Worm (Caenorhabditis elegans) whole organism, L1 larva: ENCODE results near the gene npr-4.
A peak's percentile ranks its signal among the peaks of the same experiment; 100 is the strongest.

ENCODE experiments used
- C04F5.9 ChIP-seq: sonication (generic microtip); optimal IDR thresholded peaks from 2 replicates; lab custom pipeline; 2016; ENCODE audit warnings: missing genetic modification characterization, missing compliant biosample characterization
- Y116A8C.19 ChIP-seq: sonication (generic microtip); optimal IDR thresholded peaks from 2 replicates; lab custom pipeline; 2016; ENCODE audit warnings: missing compliant biosample characterization, missing genetic modification characterization, borderline replicate concordance
- aha-1 ChIP-seq: fragments of 150-350 bp; optimal IDR thresholded peaks from 2 replicates; lab custom pipeline; 2014; ENCODE audit warnings: missing biosample characterization, missing genetic modification characterization
- alr-1 ChIP-seq: fragments of 200-800 bp; sonication (Bioruptor generic); optimal IDR thresholded peaks from 2 replicates; lab custom pipeline; 2018; ENCODE audit warnings: borderline replicate concordance, mild to moderate bottlenecking, missing genetic modification characterization, missing compliant biosample characterization
- aly-2 ChIP-seq: fragments of 150-350 bp; optimal IDR thresholded peaks from 2 replicates; lab custom pipeline; 2014; ENCODE audit warnings: missing biosample characterization, missing genetic modification characterization
- blmp-1 ChIP-seq: fragments of 150-350 bp; optimal IDR thresholded peaks from 2 replicates; lab custom pipeline; 2014; ENCODE audit warnings: missing biosample characterization, missing genetic modification characterization
- ceh-8 ChIP-seq: fragments of 200-800 bp; sonication (Bioruptor generic); optimal IDR thresholded peaks from 2 replicates; lab custom pipeline; 2018; ENCODE audit warnings: mild to moderate bottlenecking, missing genetic modification characterization, moderate library complexity, missing compliant biosample characterization
- dsc-1 ChIP-seq: sonication (generic microtip); optimal IDR thresholded peaks from 2 replicates; lab custom pipeline; 2016; ENCODE audit warnings: mild to moderate bottlenecking, missing genetic modification characterization, missing compliant biosample characterization
- efl-1 ChIP-seq, 4 experiments: fragments of 150-350 bp; optimal IDR thresholded peaks in 3 of 4; peaks in 1 of 4; 1 replicate in 1 of 4; 2 replicates in 3 of 4; lab custom pipeline; 2014; ENCODE audit warnings: missing biosample characterization in 2 of 4, missing genetic modification characterization in 2 of 4, missing genetic modification reagents in 2 of 4
- efl-3 ChIP-seq: fragments of 200-800 bp; sonication (Bioruptor generic); optimal IDR thresholded peaks from 2 replicates; lab custom pipeline; 2018; ENCODE audit warnings: mild to moderate bottlenecking, missing genetic modification characterization, missing compliant biosample characterization
- egl-27 ChIP-seq, 2 experiments: fragments of 150-350 bp in 1 of 2; sonication (generic microtip); optimal IDR thresholded peaks; 3 replicates each; lab custom pipeline; 2017 to 2018; ENCODE audit warnings: missing biosample characterization in 2 of 2, missing genetic modification characterization in 2 of 2, missing genetic modification reagents in 2 of 2
- elt-2 ChIP-seq: sonication (generic microtip); optimal IDR thresholded peaks from 2 replicates; lab custom pipeline; 2016; ENCODE audit warnings: missing genetic modification characterization, mild to moderate bottlenecking, inconsistent platforms, missing compliant biosample characterization, missing genetic modification reagents
- elt-3 ChIP-seq, 6 experiments: fragments of 150-350 bp in 1 of 6; sonication (generic microtip); optimal IDR thresholded peaks; 2 replicates each; lab custom pipeline; 2017 to 2018; ENCODE audit warnings: missing biosample characterization in 6 of 6, missing genetic modification characterization in 6 of 6, inconsistent platforms in 1 of 6
- ets-5 ChIP-seq: fragments of 200-800 bp; sonication (Bioruptor generic); IDR thresholded peaks from 2 replicates; pipeline ENCODE4 v1.3.6; 2022; ENCODE audit warnings: missing genetic modification characterization, missing compliant biosample characterization
- fkh-10 ChIP-seq: sonication (generic microtip); optimal IDR thresholded peaks from 2 replicates; lab custom pipeline; 2017; ENCODE audit warnings: missing biosample characterization, missing genetic modification reagents, missing genetic modification characterization
- fkh-8 ChIP-seq: sonication (generic microtip); optimal IDR thresholded peaks from 2 replicates; lab custom pipeline; 2016; ENCODE audit warnings: mild to moderate bottlenecking, missing genetic modification characterization, missing compliant biosample characterization
- jun-1 ChIP-seq: fragments of 150-350 bp; optimal IDR thresholded peaks from 2 replicates; lab custom pipeline; 2014; ENCODE audit warnings: missing biosample characterization, missing genetic modification reagents, missing genetic modification characterization
- lin-13 ChIP-seq: fragments of 150-350 bp; optimal IDR thresholded peaks from 2 replicates; lab custom pipeline; 2014; ENCODE audit warnings: missing biosample characterization, missing genetic modification reagents, missing genetic modification characterization
- lin-14 ChIP-seq: fragments of 200-800 bp; sonication (Bioruptor generic); optimal IDR thresholded peaks from 2 replicates; lab custom pipeline; 2018; ENCODE audit warnings: mild to moderate bottlenecking, missing genetic modification characterization, moderate library complexity, missing compliant biosample characterization
- lin-35 ChIP-seq, 2 experiments: fragments of 150-350 bp; optimal IDR thresholded peaks; 2 replicates each; lab custom pipeline; 2014; ENCODE audit warnings: missing biosample characterization in 2 of 2, missing genetic modification characterization in 2 of 2, missing genetic modification reagents in 2 of 2
- lin-39 ChIP-seq: fragments of 150-350 bp; optimal IDR thresholded peaks from 2 replicates; lab custom pipeline; 2014; ENCODE audit warnings: missing biosample characterization, missing genetic modification reagents, missing genetic modification characterization
- lir-3 ChIP-seq: sonication (generic microtip); optimal IDR thresholded peaks from 2 replicates; lab custom pipeline; 2016; ENCODE audit warnings: mild to moderate bottlenecking, missing genetic modification characterization, moderate library complexity, missing compliant biosample characterization; ENCODE audit not compliant: poor library complexity
- lsy-2 ChIP-seq, 2 experiments: fragments of 150-350 bp; optimal IDR thresholded peaks; 2 replicates each; lab custom pipeline; 2014; ENCODE audit warnings: missing biosample characterization in 2 of 2, missing genetic modification characterization in 2 of 2
- mdl-1 ChIP-seq, 2 experiments: fragments of 150-350 bp; optimal IDR thresholded peaks; 2 replicates each; lab custom pipeline; 2014 to 2017; ENCODE audit warnings: missing biosample characterization in 2 of 2, missing genetic modification characterization in 2 of 2, inconsistent platforms in 1 of 2
- nhr-47 ChIP-seq: sonication (generic microtip); optimal IDR thresholded peaks from 2 replicates; lab custom pipeline; 2016; ENCODE audit warnings: mild to moderate bottlenecking, missing genetic modification characterization, moderate library complexity, missing compliant biosample characterization
- nhr-71 ChIP-seq: sonication (generic microtip); optimal IDR thresholded peaks from 2 replicates; lab custom pipeline; 2016; ENCODE audit warnings: mild to moderate bottlenecking, missing genetic modification characterization, moderate library complexity, missing compliant biosample characterization
- rnt-1 ChIP-seq: sonication (generic microtip); optimal IDR thresholded peaks from 2 replicates; lab custom pipeline; 2016; ENCODE audit warnings: mild to moderate bottlenecking, missing genetic modification characterization, moderate library complexity, missing compliant biosample characterization
- snpc-4 ChIP-seq: fragments of 150-350 bp; optimal IDR thresholded peaks from 2 replicates; lab custom pipeline; 2014; ENCODE audit warnings: missing biosample characterization, missing genetic modification characterization
- snu-23 ChIP-seq: sonication (generic microtip); optimal IDR thresholded peaks from 2 replicates; lab custom pipeline; 2016; ENCODE audit warnings: missing genetic modification characterization, missing compliant biosample characterization
- unc-62 ChIP-seq: fragments of 150-350 bp; optimal IDR thresholded peaks from 2 replicates; lab custom pipeline; 2014; ENCODE audit warnings: missing biosample characterization, missing genetic modification reagents, missing genetic modification characterization
- unc-86 ChIP-seq: sonication (generic microtip); optimal IDR thresholded peaks from 2 replicates; lab custom pipeline; 2016; ENCODE audit warnings: missing genetic modification characterization, missing compliant biosample characterization
- xbp-1 ChIP-seq: sonication (generic microtip); optimal IDR thresholded peaks from 2 replicates; lab custom pipeline; 2016; ENCODE audit warnings: missing genetic modification characterization, missing compliant biosample characterization
- zag-1 ChIP-seq: fragments of 150-350 bp; optimal IDR thresholded peaks from 2 replicates; lab custom pipeline; 2014; ENCODE audit warnings: missing biosample characterization, missing genetic modification characterization
- ztf-4 ChIP-seq: fragments of 150-350 bp; optimal IDR thresholded peaks from 2 replicates; lab custom pipeline; 2014; ENCODE audit warnings: missing biosample characterization, missing genetic modification characterization

The npr-4 gene

DNA sequence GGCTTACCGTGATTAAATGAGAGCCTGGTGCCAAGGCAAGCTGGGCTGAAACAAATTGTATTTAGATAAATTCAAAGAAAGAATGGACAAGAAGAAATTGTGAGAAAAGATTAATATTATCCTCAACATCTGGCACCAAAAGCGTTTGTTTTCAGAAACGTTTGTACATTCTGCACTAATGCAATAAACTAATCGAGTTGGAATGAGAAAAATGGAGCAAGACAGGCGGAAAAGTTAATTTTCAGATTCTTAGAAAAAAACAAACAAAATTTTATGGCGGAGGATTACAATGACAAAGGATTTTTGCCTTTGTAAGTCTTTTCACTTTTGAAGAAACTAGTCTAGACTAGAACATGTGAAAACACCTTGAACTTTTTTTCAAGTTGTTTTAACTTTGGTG is at the start of gene npr-4:
TSS of gene npr-4 (minus strand) at position 52 of the 400 bp plus-strand sequence.
- peak; percentile 25 for TF ChIP-seq nhr-71 (tag; lab: Kevin White, UChicago)
- peak; percentile 20 for TF ChIP-seq fkh-8 (tag; lab: Kevin White, UChicago)
- peak; percentile 65 for TF ChIP-seq ceh-8 (GFP tag; lab: Kevin White, UChicago)
- TF ChIP-seq lir-3 (tag; lab: Kevin White, UChicago) = no peak
- TF ChIP-seq ets-5 (GFP tag; lab: Robert Waterston, UW) = no peak
- TF ChIP-seq nhr-47 = peak; percentile 36
- peak; percentile 25 for TF ChIP-seq lin-14
- TF ChIP-seq xbp-1 = no peak
- TF ChIP-seq jun-1 (tag; lab: Kevin White, UChicago) = no peak
- TF ChIP-seq efl-1 (optimal IDR thresholded peaks at IDR 0.05; lab: Kevin White, UChicago) = no peak
- peak in 1 of 2 experiments; percentile 54 for TF ChIP-seq efl-1 (GFP tag; optimal IDR thresholded peaks at IDR 0.05 in 1 of 2; lab: Kevin White, UChicago)
- TF ChIP-seq, all 84 proteins: peak for 6

DNA sequence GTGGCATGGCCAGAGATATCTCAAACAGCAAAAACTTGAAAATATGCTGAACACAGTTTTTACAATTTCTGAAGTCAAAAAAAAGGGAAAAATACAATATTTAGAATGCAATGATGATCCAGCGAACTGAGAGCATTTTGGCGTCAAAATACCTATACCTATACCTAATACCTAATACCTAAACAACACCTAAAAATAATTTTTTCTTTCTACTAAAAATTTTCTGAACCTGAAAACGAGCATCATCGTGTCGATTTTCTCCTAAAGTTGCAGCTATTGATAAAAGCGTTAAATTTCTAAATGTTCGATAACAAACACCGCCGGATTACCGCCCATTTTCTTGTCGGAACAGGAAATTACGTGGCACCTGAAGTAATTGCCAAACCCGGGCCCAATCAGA is 45.4 kb upstream of the npr-4 start, which contains the start of gene T24D5.4:
TSS of gene T24D5.4 (plus strand) at position 301 of the 400 bp plus-strand sequence.
- no peak for TF ChIP-seq lsy-2 (tag; optimal IDR thresholded peaks at IDR 0.05; lab: Kevin White, UChicago)
- TF ChIP-seq efl-1 (optimal IDR thresholded peaks at IDR 0.05; lab: Kevin White, UChicago) = no peak
- TF ChIP-seq efl-1 (GFP tag; optimal IDR thresholded peaks at IDR 0.05 in 1 of 2; lab: Kevin White, UChicago) = peak in 1 of 2 experiments; percentile 72
- TF ChIP-seq snu-23 (GFP tag; lab: Kevin White, UChicago) = no peak

DNA sequence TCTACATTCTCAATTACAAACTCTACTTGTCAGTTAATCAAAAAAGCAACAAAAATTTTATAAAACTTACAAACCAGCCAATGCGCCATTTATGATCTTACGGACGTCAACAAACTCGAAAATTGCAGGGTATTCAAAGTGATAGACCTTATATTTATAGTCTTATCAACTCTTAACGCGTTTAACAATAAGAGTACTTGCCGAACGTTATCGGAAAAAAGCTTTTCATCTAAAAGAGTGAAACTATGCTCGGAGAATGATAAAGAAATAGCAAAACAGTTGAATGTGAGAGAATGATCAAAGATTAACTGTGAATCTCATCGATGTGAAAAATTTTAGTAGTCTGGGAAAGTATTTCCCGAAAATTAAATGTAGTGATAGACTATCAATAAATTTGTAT is 44.5 kb upstream of the npr-4 start:
- TF ChIP-seq rnt-1 (tag; lab: Kevin White, UChicago) = no peak
- TF ChIP-seq egl-27 (tag; optimal IDR thresholded peaks at IDR 0.05; lab: Kevin White, UChicago) = no peak
- TF ChIP-seq elt-2 (tag; lab: Kevin White, UChicago) = peak; percentile 80
- TF ChIP-seq ets-5 (GFP tag; lab: Robert Waterston, UW) = no peak
- TF ChIP-seq, all 84 proteins: peak for 1

DNA sequence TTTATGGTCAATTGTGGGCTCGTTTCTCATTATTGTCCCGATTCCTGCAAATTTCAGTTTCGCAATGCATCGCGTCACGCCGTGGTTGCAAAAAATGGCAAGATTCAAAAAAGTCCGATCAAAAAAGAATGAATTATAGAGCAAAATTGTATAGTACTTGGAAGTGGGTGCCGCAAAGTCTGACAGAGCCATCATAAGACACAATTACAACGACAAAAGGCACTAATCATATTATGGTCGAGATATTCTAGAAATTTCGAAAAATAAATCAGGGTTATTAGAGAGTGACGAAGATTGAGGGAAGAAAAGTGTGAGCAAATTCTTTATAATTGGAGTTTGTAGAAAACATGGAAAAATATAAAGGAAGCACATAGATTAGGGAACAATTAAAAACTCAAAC is 43.7 kb upstream of the npr-4 start:
- TF ChIP-seq ztf-4 (tag; lab: Kevin White, UChicago) (no peak), snpc-4 (tag; lab: Kevin White, UChicago) (no peak), unc-62 (GFP tag; lab: Kevin White, UChicago) (no peak), aha-1 (tag; lab: Kevin White, UChicago) (no peak), aly-2 (tag; lab: Kevin White, UChicago) (no peak), lin-35 (GFP tag; optimal IDR thresholded peaks at IDR 0.05; lab: Kevin White, UChicago) (no peak), ceh-8 (GFP tag; lab: Kevin White, UChicago) (peak; percentile 90), C04F5.9 (tag; lab: Kevin White, UChicago) (no peak), alr-1 (tag; lab: Kevin White, UChicago) (no peak), Y116A8C.19 (tag; lab: Kevin White, UChicago) (no peak), zag-1 (no peak), dsc-1 (tag; lab: Kevin White, UChicago) (peak; percentile 61), lin-39 (tag; lab: Kevin White, UChicago) (no peak), mdl-1 (tag; optimal IDR thresholded peaks at IDR 0.05; lab: Kevin White, UChicago) (no peak), nhr-71 (tag; lab: Kevin White, UChicago) (no peak), efl-3 (GFP tag; lab: Kevin White, UChicago) (no peak)

DNA sequence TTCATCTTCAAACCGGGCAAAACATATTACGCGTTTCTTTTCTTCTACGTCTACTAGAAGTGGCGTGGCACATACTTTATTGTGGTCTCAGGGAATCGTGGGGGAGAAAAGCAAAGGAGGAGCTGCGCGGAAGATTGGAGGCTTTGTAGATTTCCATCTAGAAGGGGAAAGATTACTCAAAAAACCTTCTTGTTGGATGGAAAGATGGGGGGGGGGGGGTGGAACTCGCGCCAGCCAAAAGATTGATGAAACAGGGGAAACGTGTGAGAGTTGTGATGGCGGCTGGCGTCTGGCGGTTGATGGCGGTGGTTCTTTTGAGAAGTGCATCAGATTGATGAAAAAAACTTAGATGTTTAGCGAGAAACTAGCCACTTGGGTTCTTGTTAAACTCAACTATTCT is 38.0 kb upstream of the npr-4 start:
- peak; percentile 15 for TF ChIP-seq fkh-10 (GFP tag; lab: Kevin White, UChicago)
- no peak for TF ChIP-seq blmp-1
- TF ChIP-seq unc-86 (tag; lab: Kevin White, UChicago) = no peak
- TF ChIP-seq elt-3 (tag; optimal IDR thresholded peaks at IDR 0.05; lab: Kevin White, UChicago) = no peak
- no peak for TF ChIP-seq lin-13 (GFP tag; lab: Kevin White, UChicago)
- no peak for TF ChIP-seq aly-2 (tag; lab: Kevin White, UChicago)
- no peak for TF ChIP-seq nhr-47
- TF ChIP-seq egl-27 (tag; optimal IDR thresholded peaks at IDR 0.05; lab: Kevin White, UChicago) = no peak
- peak; percentile 2 for TF ChIP-seq lin-14
